Fruit fly (Drosophila melanogaster) whole organism, embryonic: ENCODE data around the gene lectin-30A.
A peak's percentile ranks its signal among the peaks of the same experiment; 100 is the strongest.

Experiments used
- ATbp ChIP-seq: fragments of 200-800 bp; sonication (Bioruptor generic); optimal IDR thresholded peaks from 2 replicates; lab custom pipeline; 2017; ENCODE audit warnings: missing biosample characterization, mild to moderate bottlenecking, missing genetic modification characterization, missing genetic modification reagents
- CG10267 ChIP-seq: fragments of 200-800 bp; sonication (Bioruptor generic); optimal IDR thresholded peaks from 2 replicates; lab custom pipeline; 2018; ENCODE audit warnings: missing biosample characterization, mild to moderate bottlenecking, missing genetic modification characterization, moderate library complexity
- CG10543 ChIP-seq: fragments of 200-800 bp; sonication (Bioruptor generic); optimal IDR thresholded peaks from 3 replicates; lab custom pipeline; 2017; ENCODE audit warnings: missing biosample characterization, mild to moderate bottlenecking, missing genetic modification characterization, moderate library complexity
- CG11560 ChIP-seq: fragments of 200-800 bp; sonication (Bioruptor generic); IDR thresholded peaks from 3 replicates; pipeline ENCODE4 v1.3.6; 2022; ENCODE audit warnings: missing biosample characterization, missing genetic modification characterization
- CG12071 ChIP-seq: fragments of 200-800 bp; sonication (Bioruptor generic); optimal IDR thresholded peaks from 3 replicates; lab custom pipeline; 2018; ENCODE audit warnings: missing biosample characterization, mild to moderate bottlenecking, missing genetic modification characterization
- CG12219 ChIP-seq: fragments of 200-800 bp; sonication (Bioruptor generic); optimal IDR thresholded peaks from 3 replicates; lab custom pipeline; 2018; ENCODE audit warnings: missing biosample characterization, mild to moderate bottlenecking, missing genetic modification characterization
- CG12236 ChIP-seq: fragments of 200-800 bp; sonication (Bioruptor generic); optimal IDR thresholded peaks from 2 replicates; lab custom pipeline; 2016; ENCODE audit warnings: missing biosample characterization, missing genetic modification characterization
- CG12942 ChIP-seq: fragments of 200-800 bp; sonication (Bioruptor generic); optimal IDR thresholded peaks from 3 replicates; lab custom pipeline; 2016; ENCODE audit warnings: missing biosample characterization, missing genetic modification characterization
- CG13894 ChIP-seq: fragments of 200-800 bp; sonication (Bioruptor generic); optimal IDR thresholded peaks from 3 replicates; lab custom pipeline; 2018; ENCODE audit warnings: missing biosample characterization, mild to moderate bottlenecking, missing genetic modification characterization, moderate library complexity
- CG14710 ChIP-seq: fragments of 200-800 bp; sonication (Bioruptor generic); optimal IDR thresholded peaks from 3 replicates; lab custom pipeline; 2019; ENCODE audit warnings: missing biosample characterization, mild to moderate bottlenecking, missing genetic modification characterization, moderate library complexity
- CG15011 ChIP-seq: fragments of 200-800 bp; sonication (Bioruptor generic); optimal IDR thresholded peaks from 3 replicates; lab custom pipeline; 2018; ENCODE audit warnings: missing biosample characterization, mild to moderate bottlenecking, missing genetic modification characterization
- CG15514 ChIP-seq: fragments of 200-800 bp; sonication (Bioruptor generic); optimal IDR thresholded peaks from 3 replicates; lab custom pipeline; 2017; ENCODE audit warnings: missing biosample characterization, missing genetic modification characterization, mild to moderate bottlenecking, moderate library complexity, missing genetic modification reagents
- CG16815 ChIP-seq: fragments of 200-800 bp; sonication (Bioruptor generic); optimal IDR thresholded peaks from 3 replicates; lab custom pipeline; 2017; ENCODE audit warnings: missing biosample characterization, mild to moderate bottlenecking, missing genetic modification characterization
- CG17829 ChIP-seq: fragments of 200-800 bp; optimal IDR thresholded peaks from 2 replicates; lab custom pipeline; 2019; ENCODE audit warnings: missing biosample characterization, mild to moderate bottlenecking, missing genetic modification characterization, moderate library complexity
- CG3847 ChIP-seq: fragments of 200-800 bp; sonication (Bioruptor generic); IDR thresholded peaks from 2 replicates; pipeline ENCODE4 v1.3.6; 2022; ENCODE audit warnings: missing biosample characterization, missing genetic modification characterization
- CG43689 ChIP-seq: fragments of 200-800 bp; sonication (Bioruptor generic); IDR thresholded peaks from 2 replicates; pipeline ENCODE4 v1.3.6; 2022; ENCODE audit warnings: missing biosample characterization, missing genetic modification characterization
- CG4617 ChIP-seq: fragments of 200-800 bp; sonication (Bioruptor generic); optimal IDR thresholded peaks from 3 replicates; lab custom pipeline; 2016; ENCODE audit warnings: missing biosample characterization, missing genetic modification characterization, borderline replicate concordance
- CG8478 ChIP-seq: fragments of >200 bp; optimal IDR thresholded peaks from 2 replicates; lab custom pipeline; 2018
- CG9797 ChIP-seq: fragments of 200-800 bp; sonication (Bioruptor generic); optimal IDR thresholded peaks from 3 replicates; lab custom pipeline; 2018; ENCODE audit warnings: missing biosample characterization, mild to moderate bottlenecking, missing genetic modification characterization
- Dip2 ChIP-seq: fragments of 200-800 bp; sonication (Bioruptor generic); IDR thresholded peaks from 2 replicates; pipeline ENCODE4 v1.3.6; 2022; ENCODE audit warnings: missing biosample characterization, missing genetic modification characterization
- Dll ChIP-seq: fragments of 200-800 bp; sonication (Bioruptor generic); IDR thresholded peaks from 4 replicates; pipeline ENCODE4 v1.3.6; 2022; ENCODE audit warnings: missing biosample characterization, missing genetic modification characterization; ENCODE audit not compliant: partially characterized antibody
- Dp ChIP-seq: fragments of 200-800 bp; sonication (Bioruptor generic); optimal IDR thresholded peaks from 2 replicates; lab custom pipeline; 2018; ENCODE audit warnings: missing biosample characterization, mild to moderate bottlenecking, missing genetic modification characterization, moderate library complexity
- E2f2 ChIP-seq: fragments of 200-800 bp; sonication (Bioruptor generic); IDR thresholded peaks from 2 replicates; pipeline ENCODE4 v1.3.6; 2022; ENCODE audit warnings: missing biosample characterization, missing genetic modification characterization
- Ets65A ChIP-seq: fragments of 200-800 bp; sonication (Bioruptor generic); peaks from one replicate; lab custom pipeline; 2016; ENCODE audit warnings: missing biosample characterization, missing genetic modification characterization
- Ets97D ChIP-seq: fragments of 200-800 bp; sonication (Bioruptor generic); optimal IDR thresholded peaks from 3 replicates; lab custom pipeline; 2016; ENCODE audit warnings: missing biosample characterization, missing genetic modification characterization
- Gsc ChIP-seq: fragments of 200-800 bp; sonication (Bioruptor generic); IDR thresholded peaks from 2 replicates; pipeline ENCODE4 v1.3.6; 2022; ENCODE audit warnings: missing biosample characterization, missing genetic modification characterization
- HmgZ ChIP-seq: fragments of 200-800 bp; sonication (Bioruptor generic); optimal IDR thresholded peaks from 2 replicates; lab custom pipeline; 2018; ENCODE audit warnings: missing biosample characterization, mild to moderate bottlenecking, missing genetic modification characterization
- Hr51 ChIP-seq, 2 experiments: fragments of 200-800 bp; sonication (Bioruptor generic); optimal IDR thresholded peaks; 2 replicates in 1 of 2; 3 replicates in 1 of 2; lab custom pipeline; 2016 to 2018; ENCODE audit warnings: missing biosample characterization in 2 of 2, missing genetic modification characterization in 2 of 2, mild to moderate bottlenecking in 1 of 2, moderate library complexity in 1 of 2
- Lim3 ChIP-seq: fragments of 200-800 bp; sonication (Bioruptor generic); IDR thresholded peaks from 2 replicates; pipeline ENCODE4 v1.3.6; 2022; ENCODE audit warnings: missing biosample characterization, missing genetic modification characterization
- MBD-R2 ChIP-seq: fragments of 200-800 bp; sonication (Bioruptor generic); IDR thresholded peaks from 2 replicates; pipeline ENCODE4 v1.3.6; 2022; ENCODE audit warnings: missing biosample characterization, missing genetic modification characterization
- MESR4 ChIP-seq: fragments of 200-800 bp; sonication (Bioruptor generic); optimal IDR thresholded peaks from 2 replicates; lab custom pipeline; 2018; ENCODE audit warnings: missing biosample characterization, mild to moderate bottlenecking, missing genetic modification characterization, moderate library complexity
- Myb ChIP-seq: fragments of 200-800 bp; sonication (Bioruptor generic); optimal IDR thresholded peaks from 2 replicates; lab custom pipeline; 2016; ENCODE audit warnings: missing biosample characterization, missing genetic modification characterization
- Nf-YC ChIP-seq: fragments of 200-800 bp; optimal IDR thresholded peaks from 3 replicates; lab custom pipeline; 2019; ENCODE audit warnings: missing biosample characterization, mild to moderate bottlenecking, missing genetic modification characterization, moderate library complexity
- Rfx ChIP-seq: fragments of 200-800 bp; sonication (Bioruptor generic); IDR thresholded peaks from 2 replicates; pipeline ENCODE4 v1.3.6; 2022; ENCODE audit warnings: missing biosample characterization, missing genetic modification characterization
- Scr ChIP-seq: fragments of 200-800 bp; sonication (Bioruptor generic); IDR thresholded peaks from 2 replicates; pipeline ENCODE4 v1.3.6; 2022; ENCODE audit warnings: missing biosample characterization, missing genetic modification characterization; ENCODE audit not compliant: partially characterized antibody
- Ssrp ChIP-seq: fragments of 200-800 bp; sonication (Bioruptor generic); optimal IDR thresholded peaks from 2 replicates; lab custom pipeline; 2018; ENCODE audit warnings: missing biosample characterization, mild to moderate bottlenecking, missing genetic modification characterization, moderate library complexity
- Tbp ChIP-seq: fragments of >200 bp; optimal IDR thresholded peaks from 2 replicates; lab custom pipeline; 2018; ENCODE audit warnings: missing biosample characterization, missing genetic modification characterization
- YL-1 ChIP-seq: fragments of 200-800 bp; sonication (Bioruptor generic); optimal IDR thresholded peaks from 3 replicates; lab custom pipeline; 2017; ENCODE audit warnings: missing biosample characterization, mild to moderate bottlenecking, missing genetic modification characterization
- az2 ChIP-seq: fragments of 200-800 bp; sonication (Bioruptor generic); optimal IDR thresholded peaks from 3 replicates; lab custom pipeline; 2016; ENCODE audit warnings: missing biosample characterization, missing genetic modification characterization
- chn ChIP-seq: fragments of 200-800 bp; sonication (Bioruptor generic); optimal IDR thresholded peaks from 2 replicates; lab custom pipeline; 2016; ENCODE audit warnings: missing biosample characterization, missing genetic modification characterization
- cwo ChIP-seq: fragments of 200-800 bp; sonication (Bioruptor generic); optimal IDR thresholded peaks from 3 replicates; lab custom pipeline; 2017; ENCODE audit warnings: missing biosample characterization, missing genetic modification characterization, mild to moderate bottlenecking, moderate library complexity, missing genetic modification reagents
- dan ChIP-seq: fragments of 200-800 bp; sonication (Bioruptor generic); IDR thresholded peaks from 2 replicates; pipeline ENCODE4 v1.3.6; 2022; ENCODE audit warnings: missing biosample characterization, missing genetic modification characterization
- gfzf ChIP-seq: fragments of 200-800 bp; sonication (Bioruptor generic); optimal IDR thresholded peaks from 2 replicates; lab custom pipeline; 2016; ENCODE audit warnings: missing biosample characterization, mild to moderate bottlenecking, missing genetic modification characterization, moderate library complexity
- ken ChIP-seq: fragments of 200-800 bp; sonication (Bioruptor generic); IDR thresholded peaks from 3 replicates; pipeline ENCODE4 v1.3.6; 2022; ENCODE audit warnings: missing biosample characterization, missing genetic modification characterization
- otp ChIP-seq: fragments of 200-800 bp; sonication (Bioruptor generic); IDR thresholded peaks from 3 replicates; pipeline ENCODE4, ENCODE4 v1.3.6; 2022; ENCODE audit warnings: missing biosample characterization, missing genetic modification characterization
- pzg ChIP-seq: fragments of 200-800 bp; sonication (Bioruptor generic); optimal IDR thresholded peaks from 3 replicates; lab custom pipeline; 2018; ENCODE audit warnings: missing biosample characterization, mild to moderate bottlenecking, missing genetic modification characterization, moderate library complexity
- salm ChIP-seq: fragments of 200-800 bp; sonication (Bioruptor generic); optimal IDR thresholded peaks from 2 replicates; lab custom pipeline; 2018; ENCODE audit warnings: missing biosample characterization, mild to moderate bottlenecking, missing genetic modification characterization
- stwl ChIP-seq: fragments of 200-800 bp; sonication (Bioruptor generic); optimal IDR thresholded peaks from 3 replicates; lab custom pipeline; 2018; ENCODE audit warnings: missing biosample characterization, mild to moderate bottlenecking, missing genetic modification characterization, moderate library complexity
- trem ChIP-seq: fragments of 200-800 bp; optimal IDR thresholded peaks from 3 replicates; lab custom pipeline; 2019; ENCODE audit warnings: missing biosample characterization, mild to moderate bottlenecking, missing genetic modification characterization, moderate library complexity
- tup ChIP-seq: fragments of 200-800 bp; sonication (Bioruptor generic); optimal IDR thresholded peaks from 2 replicates; lab custom pipeline; 2016; ENCODE audit warnings: missing biosample characterization, mild to moderate bottlenecking, missing genetic modification characterization, moderate library complexity
- unpg ChIP-seq: fragments of 200-800 bp; sonication (Bioruptor generic); optimal IDR thresholded peaks from 3 replicates; lab custom pipeline; 2018; ENCODE audit warnings: missing biosample characterization, mild to moderate bottlenecking, missing genetic modification characterization, moderate library complexity

lectin-30A gene

dm6 chr2L:9252947-9253346 is 1.7 kb downstream of the lectin-30A start, which contains the start of gene borr (continued):
- peak; percentile 69 for TF ChIP-seq pzg (GFP tag; lab: Kevin White, UChicago)
- no peak for TF ChIP-seq tup (GFP tag; lab: Kevin White, UChicago)
- TF ChIP-seq HmgZ = peak; percentile 19
- TF ChIP-seq CG13894 = no peak
- TF ChIP-seq CG12071 (GFP tag; lab: Kevin White, UChicago) = no peak
- TF ChIP-seq stwl = peak; percentile 71
- TF ChIP-seq unpg (GFP tag; lab: Kevin White, UChicago) = no peak
- peak; percentile 77 for TF ChIP-seq gfzf (GFP tag; lab: Kevin White, UChicago)
- peak; percentile 4 for TF ChIP-seq MESR4 (GFP tag; lab: Kevin White, UChicago)
- no peak for TF ChIP-seq Nf-YC (tag; lab: Kevin White, UChicago)
- TF ChIP-seq CG3847 = peak; percentile 61; the same call in 1 of the 2 replicates
- peak; percentile 20 for TF ChIP-seq YL-1 (GFP tag; lab: Kevin White, UChicago)
- peak; percentile 98 for TF ChIP-seq Dp (GFP tag; lab: Kevin White, UChicago)
- no peak for TF ChIP-seq salm (tag; lab: Kevin White, UChicago)
- peak; percentile 12 for TF ChIP-seq Ets97D
- peak; percentile 13 for TF ChIP-seq CG4617
- TF ChIP-seq dan (GFP tag; lab: Robert Waterston, UW) = no peak
- no peak for TF ChIP-seq CG8478 (lab: Kevin White, UChicago)
- no peak for TF ChIP-seq CG43689 (GFP tag; lab: Robert Waterston, UW)
- TF ChIP-seq cwo (GFP tag; lab: Kevin White, UChicago) = no peak
- TF ChIP-seq Lim3 (GFP tag; lab: Robert Waterston, UW) = no peak
- TF ChIP-seq Hr51 (GFP tag; optimal IDR thresholded peaks at IDR 0.05; lab: Kevin White, UChicago) = no peak
- peak; percentile 95 for TF ChIP-seq CG15514 (GFP tag; lab: Kevin White, UChicago)
- no peak for TF ChIP-seq chn (GFP tag; lab: Kevin White, UChicago)
- TF ChIP-seq CG14710 (tag; lab: Kevin White, UChicago) = peak; percentile 38
- peak; percentile 1 for TF ChIP-seq az2 (GFP tag; lab: Kevin White, UChicago)
- no peak for TF ChIP-seq Gsc (GFP tag; lab: Robert Waterston, UW)
- peak; percentile 99 for TF ChIP-seq E2f2 (GFP tag; lab: Robert Waterston, UW)
- TF ChIP-seq Myb = peak; percentile 79
- TF ChIP-seq Dip2 (GFP tag; lab: Robert Waterston, UW) = no peak
- TF ChIP-seq Rfx = no peak
- no peak for TF ChIP-seq Dll
- TF ChIP-seq CG9797 (GFP tag; lab: Kevin White, UChicago) = peak; percentile 75
- TF ChIP-seq ATbp (GFP tag; lab: Kevin White, UChicago) = no peak
- TF ChIP-seq CG11560 (tag; lab: Robert Waterston, UW) = no peak
- no peak for TF ChIP-seq CG10543 (GFP tag; lab: Kevin White, UChicago)
- no peak for TF ChIP-seq otp (GFP tag; lab: Robert Waterston, UW)
- TF ChIP-seq CG12942 = no peak
- no peak for TF ChIP-seq CG16815
- peak; percentile 19 for TF ChIP-seq CG10267 (tag; lab: Kevin White, UChicago)
- TF ChIP-seq Ets65A (GFP tag; lab: Kevin White, UChicago) = no peak
- TF ChIP-seq MBD-R2 = peak; percentile 38
- no peak for TF ChIP-seq Tbp (GFP tag; lab: Kevin White, UChicago)
- TF ChIP-seq Ssrp (tag; lab: Kevin White, UChicago) = no peak
- TF ChIP-seq CG15011 (GFP tag; lab: Kevin White, UChicago) = no peak
- no peak for TF ChIP-seq CG12219 (GFP tag; lab: Kevin White, UChicago)
- TF ChIP-seq Scr (GFP tag; lab: Robert Waterston, UW) = no peak
- TF ChIP-seq trem = peak; percentile 54
- TF ChIP-seq CG12236 (GFP tag; lab: Kevin White, UChicago) = no peak
- TF ChIP-seq CG17829 (tag; lab: Kevin White, UChicago) = peak; percentile 0
- TF ChIP-seq ken (GFP tag; lab: Robert Waterston, UW) = no peak
